Worm (Caenorhabditis elegans) whole organism, L2 larva: Measurements from ENCODE around the gene sre-29.

Experiments
- F13H6.1 ChIP-seq: sonication (generic microtip); optimal IDR thresholded peaks from 2 replicates; lab custom pipeline; 2016; ENCODE audit warnings: missing genetic modification characterization, missing compliant biosample characterization
- ZK546.5 ChIP-seq: sonication (generic microtip); optimal IDR thresholded peaks from 2 replicates; lab custom pipeline; 2017; ENCODE audit warnings: missing biosample characterization, missing genetic modification characterization
- ama-1 ChIP-seq: fragments of 150-350 bp; optimal IDR thresholded peaks from 2 replicates; lab custom pipeline; 2018; ENCODE audit warnings: inconsistent platforms
- ceh-82 ChIP-seq: fragments of 150-350 bp; optimal IDR thresholded peaks from 2 replicates; lab custom pipeline; 2014; ENCODE audit warnings: missing biosample characterization, missing genetic modification characterization
- dmd-4 ChIP-seq: sonication (generic microtip); optimal IDR thresholded peaks from 2 replicates; lab custom pipeline; 2017; ENCODE audit warnings: missing biosample characterization, missing genetic modification characterization
- lin-13 ChIP-seq: fragments of 150-350 bp; optimal IDR thresholded peaks from 2 replicates; lab custom pipeline; 2014; ENCODE audit warnings: missing biosample characterization, missing genetic modification reagents, missing genetic modification characterization
- lsy-2 ChIP-seq, 2 experiments: fragments of 150-350 bp in 1 of 2; sonication (generic microtip) in 1 of 2; optimal IDR thresholded peaks; 2 replicates each; lab custom pipeline; 2014 to 2017; ENCODE audit warnings: missing biosample characterization in 2 of 2, missing genetic modification characterization in 2 of 2
- mab-5 ChIP-seq: fragments of 150-350 bp; optimal IDR thresholded peaks from 2 replicates; lab custom pipeline; 2014; ENCODE audit warnings: missing biosample characterization, missing genetic modification characterization
- nhr-237 ChIP-seq: fragments of 150-350 bp; optimal IDR thresholded peaks from 2 replicates; lab custom pipeline; 2014; ENCODE audit warnings: missing biosample characterization, missing genetic modification characterization
- skn-1 ChIP-seq: sonication (generic microtip); optimal IDR thresholded peaks from 2 replicates; lab custom pipeline; 2017; ENCODE audit warnings: missing biosample characterization, missing genetic modification characterization
- unc-39 ChIP-seq: fragments of 150-350 bp; optimal IDR thresholded peaks from 2 replicates; lab custom pipeline; 2014; ENCODE audit warnings: missing biosample characterization, missing genetic modification characterization
- unc-62 ChIP-seq: fragments of 150-350 bp; optimal IDR thresholded peaks from 2 replicates; lab custom pipeline; 2014; ENCODE audit warnings: missing biosample characterization, missing genetic modification reagents, missing genetic modification characterization
- ztf-4 ChIP-seq: fragments of 150-350 bp; optimal IDR thresholded peaks from 2 replicates; lab custom pipeline; 2014; ENCODE audit warnings: missing biosample characterization, missing genetic modification characterization

DNA sequence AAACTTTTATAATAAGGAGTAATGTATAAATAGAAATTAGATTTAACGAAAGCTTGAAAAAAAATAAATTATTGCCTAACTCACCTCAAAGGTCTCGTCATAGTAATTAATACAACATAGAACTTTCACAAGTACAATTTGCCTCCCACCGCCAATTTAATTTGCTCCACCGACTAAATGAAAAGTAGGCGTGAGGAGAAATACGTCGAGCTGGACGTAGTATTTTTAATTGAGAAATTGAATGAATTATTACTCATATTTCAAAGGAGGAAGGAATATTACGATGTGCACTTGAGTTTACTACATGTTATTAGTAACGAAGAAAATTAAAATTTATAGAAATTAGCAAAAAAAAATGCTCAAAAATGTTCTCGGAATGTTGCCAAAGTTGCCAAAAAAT, 36.8 kb upstream of the sre-29 start, which contains the start of gene Y57A10C.9:
- TF ChIP-seq lsy-2 (tag; optimal IDR thresholded peaks at IDR 0.05; lab: Kevin White, UChicago) (no peak), ZK546.5 (no peak), ztf-4 (tag; lab: Kevin White, UChicago) (no peak), unc-62 (GFP tag; lab: Kevin White, UChicago) (no peak), mab-5 (no peak), dmd-4 (no peak), F13H6.1 (no peak), ama-1 (lab: Kevin White, UChicago) (no peak), ceh-82 (tag; lab: Kevin White, UChicago) (no peak), nhr-237 (tag; lab: Kevin White, UChicago) (no peak), lin-13 (GFP tag; lab: Kevin White, UChicago) (no peak), unc-39 (tag; lab: Kevin White, UChicago) (no peak), skn-1 (tag; lab: Kevin White, UChicago) (no peak)
